Fruit fly (Drosophila melanogaster): ENCODE results near the gene Spn77Ba.

dm6 chr3L:20354872-20355271, 37.9 kb downstream of the Spn77Ba start:
- TF ChIP-seq scrt (GFP tag; optimal IDR thresholded peaks at IDR 0.05) (no peak), B-H2 (GFP tag; optimal IDR thresholded peaks at IDR 0.05) (no peak), Lpt (GFP tag; optimal IDR thresholded peaks at IDR 0.05) (no peak)
